Fruit fly (Drosophila melanogaster): ENCODE measurements around the gene CG3213.
A peak's percentile ranks its signal among the peaks of the same experiment; 100 is the strongest.

CG3213 gene

dm6 chr2L:3524729-3525181, 5.3 kb upstream of the CG3213 start, which contains the start of gene CG8852:
CG8852 (plus strand) TSS chr2L:3525131.
- TF ChIP-seq CG9932 (GFP tag; IDR thresholded peaks at IDR 0.05): peak; percentile 60
- no peak for TF ChIP-seq Fer3 (tag; optimal IDR thresholded peaks at IDR 0.05)
- TF ChIP-seq Meics (GFP tag; optimal IDR thresholded peaks at IDR 0.05): peak; percentile 31
- TF ChIP-seq CG13424 (tag; optimal IDR thresholded peaks at IDR 0.05): peak; percentile 46
- peak; percentile 32 for TF ChIP-seq CG12391 (tag; optimal IDR thresholded peaks at IDR 0.05)
- TF ChIP-seq CG9437 (GFP tag; optimal IDR thresholded peaks at IDR 0.05): no peak
- TF ChIP-seq row (GFP tag; IDR thresholded peaks at IDR 0.05): peak; percentile 76
- TF ChIP-seq CG14014 (GFP tag; IDR thresholded peaks at IDR 0.05): 0 out of 2 replicates have a peak, but pooled peaks have one; percentile 41
- TF ChIP-seq CG17912 (GFP tag; optimal IDR thresholded peaks at IDR 0.05): no peak
- TF ChIP-seq CG13296 (GFP tag; optimal IDR thresholded peaks at IDR 0.05): no peak
- TF ChIP-seq esg (GFP tag; conservative IDR thresholded peaks at IDR 0.05): peak; percentile 35; the same call in 1 of the 2 replicates
- peak; percentile 55 for TF ChIP-seq Ptx1 (GFP tag; IDR thresholded peaks at IDR 0.05)
- peak; percentile 31 for TF ChIP-seq bcd (GFP tag; optimal IDR thresholded peaks at IDR 0.05)
- no peak for TF ChIP-seq Dll (GFP tag; IDR thresholded peaks at IDR 0.05; ENCODE audit: partially characterized antibody)
- no peak for TF ChIP-seq ems (GFP tag; optimal IDR thresholded peaks at IDR 0.05)
- TF ChIP-seq Dbx (GFP tag; IDR thresholded peaks at IDR 0.05): 0 out of 3 replicates have a peak, but pooled peaks have one; percentile 17
- TF ChIP-seq sug (tag; optimal IDR thresholded peaks at IDR 0.05): no peak
- TF ChIP-seq tll (GFP tag; optimal IDR thresholded peaks at IDR 0.05): no peak
- no peak for TF ChIP-seq Camta (GFP tag; optimal IDR thresholded peaks at IDR 0.05)
- TF ChIP-seq Dek (tag; optimal IDR thresholded peaks at IDR 0.05): peak; percentile 0
- 0 out of 3 replicates have a peak, but pooled peaks have one; percentile 28 for TF ChIP-seq CG34422 (GFP tag; IDR thresholded peaks at IDR 0.05)
- no peak for TF ChIP-seq run (tag; optimal IDR thresholded peaks at IDR 0.05)
- peak; percentile 26; the same call in 1 of the 2 replicates for TF ChIP-seq sob (GFP tag; IDR thresholded peaks at IDR 0.05)
- no peak for TF ChIP-seq cg (GFP tag; optimal IDR thresholded peaks at IDR 0.05)
- TF ChIP-seq cato (GFP tag; optimal IDR thresholded peaks at IDR 0.05; ENCODE audit: borderline replicate concordance): no peak
- no peak for TF ChIP-seq cwo (GFP tag; optimal IDR thresholded peaks at IDR 0.05)
- peak; percentile 12 for TF ChIP-seq CG4328 (GFP tag; optimal IDR thresholded peaks at IDR 0.05)
- 0 out of 2 replicates have a peak, but pooled peaks have one; percentile 28 for TF ChIP-seq CG4730 (GFP tag; IDR thresholded peaks at IDR 0.05)
- no peak for TF ChIP-seq CG2116 (GFP tag; optimal IDR thresholded peaks at IDR 0.05)
- TF ChIP-seq Myb (GFP tag; optimal IDR thresholded peaks at IDR 0.05): no peak
- TF ChIP-seq Xbp1 (GFP tag; optimal IDR thresholded peaks at IDR 0.05): peak; percentile 34
- TF ChIP-seq CG13775 (GFP tag; optimal IDR thresholded peaks at IDR 0.05): peak; percentile 10
- TF ChIP-seq org-1 (GFP tag; optimal IDR thresholded peaks at IDR 0.05): no peak
- TF ChIP-seq seq (GFP tag; IDR thresholded peaks at IDR 0.05): 0 out of 2 replicates have a peak, but pooled peaks have one; percentile 21
- TF ChIP-seq HHEX (GFP tag; optimal IDR thresholded peaks at IDR 0.05): no peak
- TF ChIP-seq sisA (GFP tag; IDR thresholded peaks at IDR 0.05): peak; percentile 51
- peak; percentile 30 for TF ChIP-seq ind (GFP tag; optimal IDR thresholded peaks at IDR 0.05)
- peak; percentile 60; the same call in 1 of the 2 replicates for TF ChIP-seq Rfx (GFP tag; IDR thresholded peaks at IDR 0.05)
- peak; percentile 7 for TF ChIP-seq Ssrp (tag; optimal IDR thresholded peaks at IDR 0.05)
- no peak for TF ChIP-seq kah (GFP tag; optimal IDR thresholded peaks at IDR 0.05)
- TF ChIP-seq CG32772 (GFP tag; IDR thresholded peaks at IDR 0.05): no peak
- TF ChIP-seq ab (GFP tag; optimal IDR thresholded peaks at IDR 0.05): no peak
- no peak for TF ChIP-seq nom (GFP tag; optimal IDR thresholded peaks at IDR 0.05)
- TF ChIP-seq fd96Cb (tag; optimal IDR thresholded peaks at IDR 0.05): peak; percentile 18
- no peak for TF ChIP-seq lab (GFP tag; optimal IDR thresholded peaks at IDR 0.05)
- TF ChIP-seq CG12942 (GFP tag; optimal IDR thresholded peaks at IDR 0.05): peak; percentile 6
- peak; percentile 11 for TF ChIP-seq Hsf (GFP tag; optimal IDR thresholded peaks at IDR 0.05)
- TF ChIP-seq D19B (GFP tag; optimal IDR thresholded peaks at IDR 0.05): peak; percentile 65
- 0 out of 4 replicates have a peak, but pooled peaks have one; percentile 34 for TF ChIP-seq Gug (GFP tag; IDR thresholded peaks at IDR 0.05)
- no peak for TF ChIP-seq NfI (GFP tag; optimal IDR thresholded peaks at IDR 0.05)

All from whole organism, embryonic.